Worm (Caenorhabditis elegans) whole organism, midembryonic: ENCODE data around the gene dgk-4.

Experiments used
- flt-1 ChIP-seq: fragments of 200-800 bp; sonication (Bioruptor generic); IDR thresholded peaks from 2 replicates; pipeline ENCODE4 v1.3.6; 2022; ENCODE audit warnings: missing genetic modification characterization, missing compliant biosample characterization
- ref-1 ChIP-seq: fragments of 200-800 bp; sonication (Bioruptor generic); conservative IDR thresholded peaks from 2 replicates; pipeline ENCODE4 v1.3.6; 2022; ENCODE audit warnings: missing genetic modification reagents, missing genetic modification characterization, missing compliant biosample characterization
- ztf-29 ChIP-seq: fragments of 200-800 bp; sonication (Bioruptor generic); IDR thresholded peaks from 2 replicates; pipeline ENCODE4 v1.3.6; 2022; ENCODE audit warnings: missing genetic modification reagents, missing genetic modification characterization, missing compliant biosample characterization

DNA sequence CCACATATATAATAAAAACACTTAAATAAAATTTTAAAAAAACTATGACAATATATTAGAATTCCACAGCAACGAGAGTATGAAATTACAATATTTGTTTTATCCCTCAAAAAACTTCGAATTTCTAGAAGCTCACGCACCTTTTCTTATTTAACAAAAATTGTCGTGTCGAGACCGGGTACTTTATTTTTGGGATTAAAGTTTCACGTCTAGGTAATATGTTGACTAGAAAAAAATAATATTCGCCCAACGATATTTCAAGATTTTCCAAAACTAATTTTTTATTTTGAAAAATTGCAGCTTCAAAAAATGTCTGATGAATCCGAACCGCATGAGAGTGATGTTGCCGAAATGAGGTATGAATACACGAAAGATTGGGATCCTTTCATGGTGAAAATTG, 13.3 kb downstream of the dgk-4 start, which contains the start of gene C49C8.3:
- TF ChIP-seq flt-1 (no peak), ref-1 (GFP tag; lab: Robert Waterston, UW) (no peak), ztf-29 (GFP tag; lab: Robert Waterston, UW) (no peak)
